Fruit fly (Drosophila melanogaster) whole organism: ENCODE data around the gene TfIIEbeta.

Source experiments
- pan ChIP-seq: fragments of >200 bp; optimal IDR thresholded peaks from 2 replicates; lab custom pipeline; 2017
- usp ChIP-seq: fragments of >200 bp; optimal IDR thresholded peaks from 2 replicates; lab custom pipeline; 2017; ENCODE audit warnings: missing biosample characterization, missing genetic modification characterization, mixed read lengths

- TF ChIP-seq pan (lab: Kevin White, UChicago) (no peak), usp (GFP tag; lab: Kevin White, UChicago) (no peak)
These were observed 24.5 kb upstream of the TfIIEbeta start, which contains the start of the genes CG11586 and VhaM9.7-a for dm6 chr3L:4262384-4262783.
